Worm (Caenorhabditis elegans) whole organism, young adult: Measurements from ENCODE around the gene shw-1.
A peak's percentile ranks its signal among the peaks of the same experiment; 100 is the strongest.

Experiments used
- B0261.1 ChIP-seq: sonication (generic microtip); optimal IDR thresholded peaks from 2 replicates; lab custom pipeline; 2016; ENCODE audit warnings: mild to moderate bottlenecking, missing genetic modification characterization, moderate library complexity, missing compliant biosample characterization
- C06A6.2 ChIP-seq: fragments of 200-800 bp; sonication (Bioruptor generic); conservative IDR thresholded peaks from 2 replicates; pipeline ENCODE4 v1.3.6; 2022; ENCODE audit warnings: missing genetic modification characterization, missing compliant biosample characterization
- D2030.7 ChIP-seq: fragments of 200-800 bp; sonication (Bioruptor generic); IDR thresholded peaks from 2 replicates; pipeline ENCODE4 v1.3.6; 2022; ENCODE audit warnings: missing genetic modification reagents, missing genetic modification characterization, missing compliant biosample characterization
- F10E7.11 ChIP-seq: sonication (generic microtip); optimal IDR thresholded peaks from 2 replicates; lab custom pipeline; 2017; ENCODE audit warnings: mild to moderate bottlenecking, missing genetic modification characterization, moderate library complexity, missing compliant biosample characterization
- F22D6.2 ChIP-seq: sonication (generic microtip); optimal IDR thresholded peaks from 2 replicates; lab custom pipeline; 2016; ENCODE audit warnings: mild to moderate bottlenecking, missing genetic modification characterization, missing compliant biosample characterization
- F49E8.2 ChIP-seq: sonication (generic microtip); optimal IDR thresholded peaks from 3 replicates; lab custom pipeline; 2017; ENCODE audit warnings: missing genetic modification characterization, mild to moderate bottlenecking, missing compliant biosample characterization, antibody characterized with exemption, moderate library complexity; ENCODE audit not compliant: insufficient read depth
- Y53G8AR.9 ChIP-seq: fragments of 200-800 bp; sonication (Bioruptor generic); conservative IDR thresholded peaks from 2 replicates; pipeline ENCODE4 v1.3.6; 2022; ENCODE audit warnings: missing genetic modification reagents, missing genetic modification characterization, missing compliant biosample characterization
- Y79H2A.3 ChIP-seq: fragments of 200-800 bp; sonication (Bioruptor generic); conservative IDR thresholded peaks from 2 replicates; pipeline ENCODE4 v1.3.6; 2022; ENCODE audit warnings: missing genetic modification reagents, missing genetic modification characterization, missing compliant biosample characterization
- Y95B8A.8 ChIP-seq: fragments of 200-800 bp; sonication (Bioruptor generic); IDR thresholded peaks from 2 replicates; pipeline ENCODE4 v1.3.6; 2022; ENCODE audit warnings: missing genetic modification reagents, missing genetic modification characterization, missing compliant biosample characterization
- ama-1 ChIP-seq, 3 experiments: fragments of 150-350 bp in 1 of 3; sonication (generic microtip) in 2 of 3; optimal IDR thresholded peaks; 2 replicates each; lab custom pipeline; 2014 to 2018; ENCODE audit warnings: missing biosample characterization in 2 of 3, missing genetic modification characterization in 2 of 3, missing genetic modification reagents in 2 of 3
- atf-7 ChIP-seq: sonication (generic microtip); optimal IDR thresholded peaks from 2 replicates; lab custom pipeline; 2017; ENCODE audit warnings: mild to moderate bottlenecking, missing genetic modification characterization, missing compliant biosample characterization
- attf-3 ChIP-seq: fragments of 200-800 bp; sonication (Bioruptor generic); conservative IDR thresholded peaks from 2 replicates; pipeline ENCODE4 v1.3.6; 2022; ENCODE audit warnings: missing genetic modification reagents, missing genetic modification characterization, missing compliant biosample characterization
- attf-5 ChIP-seq: fragments of 200-800 bp; sonication (Bioruptor generic); optimal IDR thresholded peaks from 2 replicates; lab custom pipeline; 2018; ENCODE audit warnings: mild to moderate bottlenecking, missing genetic modification characterization, missing compliant biosample characterization
- attf-6 ChIP-seq: fragments of 200-800 bp; sonication (Bioruptor generic); IDR thresholded peaks from 2 replicates; pipeline ENCODE4 v1.3.6; 2022; ENCODE audit warnings: missing genetic modification reagents, missing genetic modification characterization, missing compliant biosample characterization
- bed-1 ChIP-seq: fragments of 200-800 bp; sonication (Bioruptor generic); IDR thresholded peaks from 2 replicates; pipeline ENCODE4 v1.3.6; 2022; ENCODE audit warnings: missing genetic modification reagents, missing genetic modification characterization, missing compliant biosample characterization
- ceh-79 ChIP-seq: sonication (generic microtip); optimal IDR thresholded peaks from 2 replicates; lab custom pipeline; 2017; ENCODE audit warnings: mild to moderate bottlenecking, missing genetic modification characterization, missing compliant biosample characterization
- chd-7 ChIP-seq: sonication (generic microtip); optimal IDR thresholded peaks from 2 replicates; lab custom pipeline; 2016; ENCODE audit warnings: mild to moderate bottlenecking, missing genetic modification characterization, moderate library complexity, missing compliant biosample characterization
- dpff-1 ChIP-seq: sonication (generic microtip); optimal IDR thresholded peaks from 2 replicates; lab custom pipeline; 2017; ENCODE audit warnings: mild to moderate bottlenecking, missing genetic modification characterization, missing compliant biosample characterization
- egrh-3 ChIP-seq: fragments of 200-800 bp; sonication (Bioruptor generic); IDR thresholded peaks from 2 replicates; pipeline ENCODE4 v1.3.6; 2022; ENCODE audit warnings: missing genetic modification reagents, missing genetic modification characterization, missing compliant biosample characterization
- ekl-4 ChIP-seq: fragments of 200-800 bp; sonication (Bioruptor generic); IDR thresholded peaks from 2 replicates; pipeline ENCODE4 v1.3.6; 2022; ENCODE audit warnings: missing genetic modification reagents, missing genetic modification characterization, missing compliant biosample characterization
- him-1 ChIP-seq: sonication (generic microtip); optimal IDR thresholded peaks from 2 replicates; lab custom pipeline; 2016; ENCODE audit warnings: missing genotype, missing genetic modification reagents, missing genetic modification characterization, missing compliant biosample characterization
- hlh-12 ChIP-seq: sonication (generic microtip); optimal IDR thresholded peaks from 2 replicates; lab custom pipeline; 2016; ENCODE audit warnings: missing genetic modification characterization, missing compliant biosample characterization
- hlh-26 ChIP-seq: fragments of 200-800 bp; sonication (Bioruptor generic); conservative IDR thresholded peaks from 2 replicates; pipeline ENCODE4 v1.3.6; 2022; ENCODE audit warnings: missing genetic modification reagents, missing genetic modification characterization, missing compliant biosample characterization
- hmg-1.2 ChIP-seq: fragments of 200-800 bp; sonication (Bioruptor generic); IDR thresholded peaks from 2 replicates; pipeline ENCODE4 v1.3.6; 2022; ENCODE audit warnings: missing genetic modification reagents, missing genetic modification characterization, missing compliant biosample characterization
- hmg-20 ChIP-seq: fragments of 200-800 bp; sonication (Bioruptor generic); IDR thresholded peaks from 2 replicates; pipeline ENCODE4 v1.3.6; 2022; ENCODE audit warnings: missing genetic modification reagents, missing genetic modification characterization, missing compliant biosample characterization
- hsf-1 ChIP-seq: fragments of 200-800 bp; sonication (Bioruptor generic); IDR thresholded peaks from 2 replicates; pipeline ENCODE4 v1.3.6; 2022; ENCODE audit warnings: missing genetic modification reagents, missing genetic modification characterization, missing compliant biosample characterization
- lag-1 ChIP-seq: fragments of 200-800 bp; sonication (Bioruptor generic); IDR thresholded peaks from 2 replicates; pipeline ENCODE4 v1.3.6; 2022; ENCODE audit warnings: missing genetic modification reagents, missing genetic modification characterization, missing compliant biosample characterization
- let-607 ChIP-seq, 2 experiments: fragments of 200-800 bp in 1 of 2; sonication (Bioruptor generic) in 1 of 2; sonication (generic microtip) in 1 of 2; optimal IDR thresholded peaks; 2 replicates each; lab custom pipeline; 2016 to 2018; ENCODE audit warnings: mild to moderate bottlenecking in 2 of 2, missing compliant biosample characterization in 2 of 2, missing genetic modification characterization in 2 of 2, moderate library complexity in 2 of 2, missing genotype in 1 of 2
- lin-40 ChIP-seq: sonication (generic microtip); optimal IDR thresholded peaks from 2 replicates; lab custom pipeline; 2016; ENCODE audit warnings: missing genetic modification characterization, mild to moderate bottlenecking, missing compliant biosample characterization, missing genotype, missing genetic modification reagents
- lin-54 ChIP-seq: fragments of 200-800 bp; sonication (Bioruptor generic); optimal IDR thresholded peaks from 2 replicates; lab custom pipeline; 2018; ENCODE audit warnings: mild to moderate bottlenecking, missing genetic modification characterization, missing compliant biosample characterization
- madf-8 ChIP-seq: fragments of 200-800 bp; sonication (Bioruptor generic); conservative IDR thresholded peaks from 2 replicates; pipeline ENCODE4 v1.3.6; 2022; ENCODE audit warnings: missing genetic modification reagents, missing genetic modification characterization, missing compliant biosample characterization
- mxl-1 ChIP-seq: sonication (generic microtip); optimal IDR thresholded peaks from 2 replicates; lab custom pipeline; 2016; ENCODE audit warnings: missing genetic modification characterization, missing compliant biosample characterization
- nfya-1 ChIP-seq: sonication (generic microtip); optimal IDR thresholded peaks from 2 replicates; lab custom pipeline; 2017; ENCODE audit warnings: antibody characterized with exemption, missing compliant biosample characterization, missing genetic modification characterization, borderline replicate concordance; ENCODE audit not compliant: insufficient read depth
- nfya-2 ChIP-seq: fragments of 200-800 bp; sonication (Bioruptor generic); IDR thresholded peaks from 2 replicates; pipeline ENCODE4 v1.3.6; 2022; ENCODE audit warnings: missing genetic modification reagents, missing genetic modification characterization, missing compliant biosample characterization
- nhr-120 ChIP-seq: fragments of 200-800 bp; sonication (Bioruptor generic); IDR thresholded peaks from 2 replicates; pipeline ENCODE4 v1.3.6; 2022; ENCODE audit warnings: missing genetic modification characterization, missing compliant biosample characterization
- nhr-179 ChIP-seq: sonication (generic microtip); optimal IDR thresholded peaks from 2 replicates; lab custom pipeline; 2016; ENCODE audit warnings: mild to moderate bottlenecking, missing genetic modification characterization, missing compliant biosample characterization
- nhr-27 ChIP-seq: fragments of 200-800 bp; sonication (Bioruptor generic); optimal IDR thresholded peaks from 2 replicates; lab custom pipeline; 2018; ENCODE audit warnings: mild to moderate bottlenecking, missing genetic modification characterization, moderate library complexity, missing compliant biosample characterization
- pbrm-1 ChIP-seq: fragments of 200-800 bp; sonication (Bioruptor generic); IDR thresholded peaks from 2 replicates; pipeline ENCODE4 v1.3.6; 2022; ENCODE audit warnings: missing genetic modification reagents, missing genetic modification characterization, missing compliant biosample characterization
- repo-1 ChIP-seq: sonication (generic microtip); optimal IDR thresholded peaks from 2 replicates; lab custom pipeline; 2017; ENCODE audit warnings: mild to moderate bottlenecking, missing genetic modification characterization, missing compliant biosample characterization
- rpc-1 ChIP-seq, 2 experiments: fragments of 150-350 bp in 1 of 2; sonication (generic microtip) in 1 of 2; optimal IDR thresholded peaks; 2 replicates each; lab custom pipeline; 2014 to 2018; ENCODE audit warnings: missing biosample characterization in 1 of 2, missing genetic modification characterization in 1 of 2, missing genetic modification reagents in 1 of 2, missing genotype in 1 of 2
- snpc-1.1 ChIP-seq: sonication (generic microtip); optimal IDR thresholded peaks from 2 replicates; lab custom pipeline; 2017; ENCODE audit warnings: missing genetic modification characterization, mild to moderate bottlenecking, missing compliant biosample characterization, antibody characterized with exemption, moderate library complexity, missing genotype, missing genetic modification reagents; ENCODE audit not compliant: insufficient read depth
- tbp1 ChIP-seq: fragments of 200-800 bp; sonication (Bioruptor generic); optimal IDR thresholded peaks from 2 replicates; lab custom pipeline; 2018; ENCODE audit warnings: mild to moderate bottlenecking, missing genetic modification characterization, missing compliant biosample characterization
- tlf-1 ChIP-seq: fragments of 200-800 bp; sonication (Bioruptor generic); optimal IDR thresholded peaks from 2 replicates; lab custom pipeline; 2018; ENCODE audit warnings: mild to moderate bottlenecking, missing genetic modification characterization, missing compliant biosample characterization
- unc-130 ChIP-seq: sonication (generic microtip); optimal IDR thresholded peaks from 2 replicates; lab custom pipeline; 2016; ENCODE audit warnings: missing genetic modification reagents, missing genetic modification characterization, missing compliant biosample characterization
- zfh-2 ChIP-seq: fragments of 200-800 bp; sonication (Bioruptor generic); conservative IDR thresholded peaks from 2 replicates; pipeline ENCODE4 v1.3.6; 2022; ENCODE audit warnings: missing genetic modification reagents, missing genetic modification characterization, missing compliant biosample characterization
- zim-3 ChIP-seq: sonication (generic microtip); optimal IDR thresholded peaks from 2 replicates; lab custom pipeline; 2017; ENCODE audit warnings: mild to moderate bottlenecking, missing genetic modification characterization, moderate library complexity, missing compliant biosample characterization
- ztf-28 ChIP-seq: fragments of 200-800 bp; sonication (Bioruptor generic); IDR thresholded peaks from 2 replicates; pipeline ENCODE4 v1.3.6; 2022; ENCODE audit warnings: missing genetic modification reagents, missing genetic modification characterization, missing compliant biosample characterization

Gene shw-1

ce11 chrII:8273060-8273459 is 48.2 kb downstream of the shw-1 start (continued):
- TF ChIP-seq tlf-1 (GFP tag; lab: Kevin White, UChicago) (peak; percentile 47), hlh-12 (tag; lab: Kevin White, UChicago) (no peak), hmg-1.2 (GFP tag; lab: Robert Waterston, UW) (no peak; the same call in 1 of the 2 replicates), D2030.7 (GFP tag; lab: Robert Waterston, UW) (no peak; the same call in 1 of the 2 replicates), chd-7 (no peak), Y53G8AR.9 (GFP tag; lab: Robert Waterston, UW) (0 out of 2 replicates have a peak, but pooled peaks have one; percentile 50), F10E7.11 (tag; lab: Kevin White, UChicago) (no peak), repo-1 (tag; lab: Kevin White, UChicago) (no peak), bed-1 (no peak), F49E8.2 (tag; lab: Kevin White, UChicago) (peak; percentile 64), ama-1 (optimal IDR thresholded peaks at IDR 0.05; lab: Kevin White, UChicago) (no peak), ama-1 (GFP tag; optimal IDR thresholded peaks at IDR 0.05; lab: Kevin White, UChicago) (peak in 1 of 2 experiments; percentile 2), snpc-1.1 (tag; lab: Kevin White, UChicago) (no peak), Y79H2A.3 (GFP tag; lab: Robert Waterston, UW) (no peak), nfya-1 (tag; lab: Kevin White, UChicago) (no peak), C06A6.2 (GFP tag; lab: Robert Waterston, UW) (no peak), egrh-3 (GFP tag; lab: Robert Waterston, UW) (no peak), him-1 (tag; lab: Kevin White, UChicago) (peak; percentile 20), hlh-26 (GFP tag; lab: Robert Waterston, UW) (no peak), ceh-79 (tag; lab: Kevin White, UChicago) (no peak), hsf-1 (GFP tag; lab: Robert Waterston, UW) (no peak; the same call in 1 of the 2 replicates), dpff-1 (tag; lab: Kevin White, UChicago) (no peak), attf-6 (GFP tag; lab: Robert Waterston, UW) (no peak), let-607 (tag; optimal IDR thresholded peaks at IDR 0.05; lab: Kevin White, UChicago) (no peak), ztf-28 (GFP tag; lab: Robert Waterston, UW) (no peak), atf-7 (tag; lab: Kevin White, UChicago) (peak; percentile 6), tbp1 (no peak), Y95B8A.8 (no peak), nhr-179 (no peak), lag-1 (GFP tag; lab: Robert Waterston, UW) (no peak), rpc-1 (optimal IDR thresholded peaks at IDR 0.05; lab: Kevin White, UChicago) (no peak), rpc-1 (tag; optimal IDR thresholded peaks at IDR 0.05; lab: Kevin White, UChicago) (no peak), madf-8 (GFP tag; lab: Robert Waterston, UW) (no peak), lin-40 (tag; lab: Kevin White, UChicago) (no peak), nhr-27 (tag; lab: Kevin White, UChicago) (no peak), mxl-1 (tag; lab: Kevin White, UChicago) (no peak), attf-3 (GFP tag; lab: Robert Waterston, UW) (no peak), nfya-2 (GFP tag; lab: Robert Waterston, UW) (no peak), pbrm-1 (GFP tag; lab: Robert Waterston, UW) (no peak), nhr-120 (GFP tag; lab: Robert Waterston, UW) (no peak), hmg-20 (GFP tag; lab: Robert Waterston, UW) (no peak), lin-54 (peak; percentile 13), zfh-2 (GFP tag; lab: Robert Waterston, UW) (no peak), F22D6.2 (tag; lab: Kevin White, UChicago) (no peak), B0261.1 (tag; lab: Kevin White, UChicago) (no peak), attf-5 (GFP tag; lab: Kevin White, UChicago) (no peak), unc-130 (peak; percentile 25), ekl-4 (GFP tag; lab: Robert Waterston, UW) (peak; percentile 65), zim-3 (tag; lab: Kevin White, UChicago) (peak; percentile 3)
